Worm (Caenorhabditis elegans): ENCODE measurements around the gene F21D5.5.

- no peak for TF ChIP-seq dao-5 (tag; optimal IDR thresholded peaks at IDR 0.05)
- TF ChIP-seq him-1 (tag; optimal IDR thresholded peaks at IDR 0.05) = no peak
- TF ChIP-seq W03F9.2 (tag; optimal IDR thresholded peaks at IDR 0.05) = no peak
Observed at ce11 chrIV:8737787-8738186, 1.4 kb downstream of the F21D5.5 start, which contains the start of gene F21D5.4.

All from whole organism, L4/young adult.